Fruit fly (Drosophila melanogaster) whole organism: ENCODE results near the gene CG7387.

ENCODE experiments used
- CG8478 ChIP-seq: fragments of >200 bp; optimal IDR thresholded peaks from 2 replicates; lab custom pipeline; 2018; ENCODE audit warnings: inconsistent platforms
- Dll ChIP-seq: fragments of >200 bp; optimal IDR thresholded peaks from 2 replicates; lab custom pipeline; 2017
- EcR ChIP-seq, 2 experiments: fragments of >200 bp; optimal IDR thresholded peaks; 2 replicates each; lab custom pipeline; 2017; ENCODE audit warnings: missing biosample characterization in 2 of 2, missing genetic modification characterization in 2 of 2, missing genetic modification reagents in 2 of 2
- pan ChIP-seq: fragments of >200 bp; optimal IDR thresholded peaks from 2 replicates; lab custom pipeline; 2017
- psq ChIP-seq: fragments of >200 bp; optimal IDR thresholded peaks from 2 replicates; lab custom pipeline; 2017
- usp ChIP-seq: fragments of >200 bp; optimal IDR thresholded peaks from 2 replicates; lab custom pipeline; 2017; ENCODE audit warnings: missing biosample characterization, missing genetic modification characterization, mixed read lengths

The CG7387 gene

dm6 chr3L:8150284-8150683 lies 42.6 kb downstream of the CG7387 start:
- TF ChIP-seq psq (lab: Kevin White, UChicago): no peak
- TF ChIP-seq Dll: no peak
- no peak for TF ChIP-seq pan (lab: Kevin White, UChicago)
- no peak for TF ChIP-seq usp
- TF ChIP-seq EcR (GFP tag; optimal IDR thresholded peaks at IDR 0.05; lab: Kevin White, UChicago): no peak
- TF ChIP-seq CG8478 (lab: Kevin White, UChicago): no peak
